Fruit fly (Drosophila melanogaster) whole organism, prepupa: ENCODE results near the gene CG2540.

Experiments
- Blimp-1 ChIP-seq: fragments of 200-800 bp; sonication (Bioruptor generic); optimal IDR thresholded peaks from 3 replicates; lab custom pipeline; 2017; ENCODE audit warnings: missing biosample characterization, missing genetic modification characterization, mild to moderate bottlenecking, moderate library complexity, missing genetic modification reagents
- CG10631 ChIP-seq: fragments of 200-800 bp; sonication (Bioruptor generic); optimal IDR thresholded peaks from 2 replicates; lab custom pipeline; 2016; ENCODE audit warnings: missing biosample characterization, missing genetic modification characterization
- CG10669 ChIP-seq: fragments of 200-800 bp; sonication (Bioruptor generic); optimal IDR thresholded peaks from 3 replicates; lab custom pipeline; 2018; ENCODE audit warnings: missing biosample characterization, mild to moderate bottlenecking, missing genetic modification characterization, moderate library complexity
- CG11294 ChIP-seq: fragments of 200-800 bp; sonication (Bioruptor generic); IDR thresholded peaks from 2 replicates; pipeline ENCODE4 v1.3.6; 2022; ENCODE audit warnings: missing biosample characterization, missing genetic modification characterization
- CG11762 ChIP-seq: fragments of 200-800 bp; sonication (Bioruptor generic); optimal IDR thresholded peaks from 3 replicates; lab custom pipeline; 2016; ENCODE audit warnings: missing biosample characterization, missing genetic modification characterization; ENCODE audit not compliant: insufficient read depth
- CG11902 ChIP-seq: fragments of 200-800 bp; sonication (Bioruptor generic); optimal IDR thresholded peaks from 3 replicates; lab custom pipeline; 2016; ENCODE audit warnings: missing biosample characterization, missing genetic modification characterization
- CG15336 ChIP-seq: fragments of 200-800 bp; sonication (Bioruptor generic); IDR thresholded peaks from 2 replicates; pipeline ENCODE4 v1.3.6; 2022; ENCODE audit warnings: missing biosample characterization, missing genetic modification characterization
- CG1621 ChIP-seq: fragments of 200-800 bp; sonication (Bioruptor generic); optimal IDR thresholded peaks from 3 replicates; lab custom pipeline; 2018; ENCODE audit warnings: missing biosample characterization, mild to moderate bottlenecking, missing genetic modification characterization
- CG16779 ChIP-seq: fragments of 200-800 bp; sonication (Bioruptor generic); optimal IDR thresholded peaks from 3 replicates; lab custom pipeline; 2017; ENCODE audit warnings: missing biosample characterization, mild to moderate bottlenecking, missing genetic modification characterization
- CG3032 ChIP-seq: fragments of 200-800 bp; optimal IDR thresholded peaks from 2 replicates; lab custom pipeline; 2019; ENCODE audit warnings: missing biosample characterization, mild to moderate bottlenecking, missing genetic modification characterization, moderate library complexity
- CG31627 ChIP-seq: fragments of 200-800 bp; sonication (Bioruptor generic); optimal IDR thresholded peaks from 3 replicates; lab custom pipeline; 2016; ENCODE audit warnings: missing biosample characterization, missing genetic modification characterization
- CG34406 ChIP-seq: fragments of 200-800 bp; sonication (Bioruptor generic); optimal IDR thresholded peaks from 3 replicates; lab custom pipeline; 2016; ENCODE audit warnings: missing biosample characterization, missing genetic modification characterization
- CG3919 ChIP-seq: fragments of 200-800 bp; sonication (Bioruptor generic); optimal IDR thresholded peaks from 3 replicates; lab custom pipeline; 2016; ENCODE audit warnings: missing biosample characterization, missing genetic modification characterization
- CG4318 ChIP-seq: fragments of 200-800 bp; sonication (Bioruptor generic); optimal IDR thresholded peaks from 3 replicates; lab custom pipeline; 2017; ENCODE audit warnings: missing biosample characterization, mild to moderate bottlenecking, missing genetic modification characterization
- CG6163 ChIP-seq: fragments of 200-800 bp; sonication (Bioruptor generic); IDR thresholded peaks from 3 replicates; pipeline ENCODE4 v1.3.6; 2022; ENCODE audit warnings: missing biosample characterization, missing genetic modification characterization
- CG6276 ChIP-seq: fragments of 200-800 bp; sonication (Bioruptor generic); optimal IDR thresholded peaks from 2 replicates; lab custom pipeline; 2017; ENCODE audit warnings: missing biosample characterization, mild to moderate bottlenecking, missing genetic modification characterization
- CG6792 ChIP-seq: fragments of 200-800 bp; sonication (Bioruptor generic); optimal IDR thresholded peaks from 3 replicates; lab custom pipeline; 2016; ENCODE audit warnings: missing biosample characterization, missing genetic modification characterization
- CG6808 ChIP-seq: fragments of 200-800 bp; sonication (Bioruptor generic); optimal IDR thresholded peaks from 3 replicates; lab custom pipeline; 2017; ENCODE audit warnings: missing biosample characterization, missing genetic modification characterization, mild to moderate bottlenecking, moderate library complexity, missing genetic modification reagents
- CG6854 ChIP-seq: fragments of 200-800 bp; sonication (Bioruptor generic); optimal IDR thresholded peaks from 2 replicates; lab custom pipeline; 2017; ENCODE audit warnings: missing biosample characterization, mild to moderate bottlenecking, missing genetic modification characterization
- CG7368 ChIP-seq: fragments of 200-800 bp; sonication (Bioruptor generic); optimal IDR thresholded peaks from 3 replicates; lab custom pipeline; 2016; ENCODE audit warnings: missing biosample characterization, missing genetic modification characterization
- CG8119 ChIP-seq: fragments of 200-800 bp; sonication (Bioruptor generic); IDR thresholded peaks from 3 replicates; pipeline ENCODE4 v1.3.6; 2022; ENCODE audit warnings: missing biosample characterization, missing genetic modification characterization
- CG8319 ChIP-seq: fragments of 200-800 bp; sonication (Bioruptor generic); optimal IDR thresholded peaks from 3 replicates; lab custom pipeline; 2016; ENCODE audit warnings: missing biosample characterization, missing genetic modification characterization
- CG8632 ChIP-seq: fragments of 200-800 bp; sonication (Bioruptor generic); optimal IDR thresholded peaks from 3 replicates; lab custom pipeline; 2016; ENCODE audit warnings: missing biosample characterization, missing genetic modification characterization
- Eip75B ChIP-seq: fragments of 200-800 bp; sonication (Bioruptor generic); optimal IDR thresholded peaks from 3 replicates; lab custom pipeline; 2016; ENCODE audit warnings: missing biosample characterization, missing genetic modification characterization
- Eip78C ChIP-seq: fragments of 200-800 bp; sonication (Bioruptor generic); peaks from one replicate; lab custom pipeline; 2016; ENCODE audit warnings: missing biosample characterization, missing genetic modification characterization
- Ets21C ChIP-seq: fragments of 200-800 bp; sonication (Bioruptor generic); optimal IDR thresholded peaks from 3 replicates; lab custom pipeline; 2016; ENCODE audit warnings: missing biosample characterization, missing genetic modification characterization
- Ets96B ChIP-seq: fragments of 200-800 bp; optimal IDR thresholded peaks from 2 replicates; lab custom pipeline; 2019; ENCODE audit warnings: missing biosample characterization, mild to moderate bottlenecking, missing genetic modification characterization, moderate library complexity
- Gug ChIP-seq: fragments of 200-800 bp; sonication (Bioruptor generic); IDR thresholded peaks from 2 replicates; pipeline ENCODE4 v1.3.6; 2022; ENCODE audit warnings: missing biosample characterization, missing genetic modification characterization
- Hr38 ChIP-seq: sonication (Bioruptor generic); optimal IDR thresholded peaks from 2 replicates; lab custom pipeline; 2016; ENCODE audit warnings: missing biosample characterization, missing genetic modification characterization
- Hr39 ChIP-seq: fragments of 200-800 bp; sonication (Bioruptor generic); optimal IDR thresholded peaks from 2 replicates; lab custom pipeline; 2016; ENCODE audit warnings: missing biosample characterization, missing genetic modification characterization
- Hr4 ChIP-seq: fragments of 200-800 bp; sonication (Bioruptor generic); optimal IDR thresholded peaks from 3 replicates; lab custom pipeline; 2016; ENCODE audit warnings: missing biosample characterization, missing genetic modification characterization
- Lpt ChIP-seq: fragments of 200-800 bp; sonication (Bioruptor generic); optimal IDR thresholded peaks from 3 replicates; lab custom pipeline; 2016; ENCODE audit warnings: missing biosample characterization, missing genetic modification characterization
- Met ChIP-seq: fragments of 200-800 bp; sonication (Bioruptor generic); optimal IDR thresholded peaks from 3 replicates; lab custom pipeline; 2016; ENCODE audit warnings: missing biosample characterization, missing genetic modification characterization
- OdsH ChIP-seq: fragments of 200-800 bp; sonication (Bioruptor generic); optimal IDR thresholded peaks from 3 replicates; lab custom pipeline; 2016; ENCODE audit warnings: missing biosample characterization, missing genetic modification characterization
- Smox ChIP-seq: fragments of 200-800 bp; sonication (Bioruptor generic); optimal IDR thresholded peaks from 3 replicates; lab custom pipeline; 2016; ENCODE audit warnings: missing biosample characterization, missing genetic modification characterization
- Sox102F ChIP-seq: fragments of 200-800 bp; sonication (Bioruptor generic); optimal IDR thresholded peaks from 2 replicates; lab custom pipeline; 2016; ENCODE audit warnings: missing biosample characterization, mild to moderate bottlenecking, missing genetic modification characterization
- Sox15 ChIP-seq: fragments of 200-800 bp; sonication (Bioruptor generic); optimal IDR thresholded peaks from 3 replicates; lab custom pipeline; 2016; ENCODE audit warnings: missing biosample characterization, missing genetic modification characterization
- achi ChIP-seq: fragments of 200-800 bp; sonication (Bioruptor generic); optimal IDR thresholded peaks from 3 replicates; lab custom pipeline; 2016; ENCODE audit warnings: missing biosample characterization, missing genetic modification characterization
- acj6 ChIP-seq: fragments of 200-800 bp; sonication (Bioruptor generic); optimal IDR thresholded peaks from 3 replicates; lab custom pipeline; 2016; ENCODE audit warnings: missing biosample characterization, missing genetic modification characterization
- cyc ChIP-seq: fragments of 200-800 bp; sonication (Bioruptor generic); optimal IDR thresholded peaks from 3 replicates; lab custom pipeline; 2016; ENCODE audit warnings: missing biosample characterization, missing genetic modification characterization
- dac ChIP-seq: fragments of 200-800 bp; sonication (Bioruptor generic); optimal IDR thresholded peaks from 2 replicates; lab custom pipeline; 2017; ENCODE audit warnings: missing biosample characterization, mild to moderate bottlenecking, missing genetic modification characterization
- dsx ChIP-seq: fragments of 200-800 bp; optimal IDR thresholded peaks from 3 replicates; lab custom pipeline; 2019; ENCODE audit warnings: missing biosample characterization, mild to moderate bottlenecking, missing genetic modification characterization, moderate library complexity; ENCODE audit not compliant: poor library complexity, severe bottlenecking
- esn ChIP-seq: fragments of 200-800 bp; sonication (Bioruptor generic); optimal IDR thresholded peaks from 2 replicates; lab custom pipeline; 2016; ENCODE audit warnings: missing biosample characterization, mild to moderate bottlenecking, missing genetic modification characterization, moderate library complexity
- fd59A ChIP-seq: fragments of 200-800 bp; sonication (Bioruptor generic); optimal IDR thresholded peaks from 2 replicates; lab custom pipeline; 2017; ENCODE audit warnings: missing biosample characterization, mild to moderate bottlenecking, missing genetic modification characterization, missing genetic modification reagents
- fd85E ChIP-seq: fragments of 200-800 bp; sonication (Bioruptor generic); optimal IDR thresholded peaks from 3 replicates; lab custom pipeline; 2016; ENCODE audit warnings: missing biosample characterization, missing genetic modification characterization
- fkh ChIP-seq: fragments of 200-800 bp; sonication (Bioruptor generic); optimal IDR thresholded peaks from 3 replicates; lab custom pipeline; 2017; ENCODE audit warnings: missing biosample characterization, mild to moderate bottlenecking, missing genetic modification characterization, moderate library complexity
- lz ChIP-seq: fragments of 200-800 bp; sonication (Bioruptor generic); optimal IDR thresholded peaks from 3 replicates; lab custom pipeline; 2016; ENCODE audit warnings: missing biosample characterization, missing genetic modification characterization
- pdm3 ChIP-seq: fragments of 200-800 bp; sonication (Bioruptor generic); optimal IDR thresholded peaks from 3 replicates; lab custom pipeline; 2016; ENCODE audit warnings: missing biosample characterization, missing genetic modification characterization
- spab ChIP-seq: fragments of 200-800 bp; sonication (Bioruptor generic); optimal IDR thresholded peaks from 2 replicates; lab custom pipeline; 2017; ENCODE audit warnings: missing biosample characterization, mild to moderate bottlenecking, missing genetic modification characterization, missing genetic modification reagents
- ss ChIP-seq, 2 experiments: fragments of 200-800 bp; sonication (Bioruptor generic); optimal IDR thresholded peaks; 2 replicates in 1 of 2; 3 replicates in 1 of 2; lab custom pipeline; 2017 to 2018; ENCODE audit warnings: mild to moderate bottlenecking in 2 of 2, missing biosample characterization in 2 of 2, missing genetic modification characterization in 2 of 2, moderate library complexity in 1 of 2
- svp ChIP-seq: fragments of 200-800 bp; sonication (Bioruptor generic); peaks from one replicate; lab custom pipeline; 2016; ENCODE audit warnings: missing biosample characterization, missing genetic modification characterization
- topi ChIP-seq: fragments of 200-800 bp; sonication (Bioruptor generic); optimal IDR thresholded peaks from 3 replicates; lab custom pipeline; 2016; ENCODE audit warnings: missing biosample characterization, missing genetic modification characterization
- vri ChIP-seq: fragments of 200-800 bp; sonication (Bioruptor generic); optimal IDR thresholded peaks from 3 replicates; lab custom pipeline; 2016; ENCODE audit warnings: missing biosample characterization, mild to moderate bottlenecking, missing genetic modification characterization

CG2540 gene

DNA sequence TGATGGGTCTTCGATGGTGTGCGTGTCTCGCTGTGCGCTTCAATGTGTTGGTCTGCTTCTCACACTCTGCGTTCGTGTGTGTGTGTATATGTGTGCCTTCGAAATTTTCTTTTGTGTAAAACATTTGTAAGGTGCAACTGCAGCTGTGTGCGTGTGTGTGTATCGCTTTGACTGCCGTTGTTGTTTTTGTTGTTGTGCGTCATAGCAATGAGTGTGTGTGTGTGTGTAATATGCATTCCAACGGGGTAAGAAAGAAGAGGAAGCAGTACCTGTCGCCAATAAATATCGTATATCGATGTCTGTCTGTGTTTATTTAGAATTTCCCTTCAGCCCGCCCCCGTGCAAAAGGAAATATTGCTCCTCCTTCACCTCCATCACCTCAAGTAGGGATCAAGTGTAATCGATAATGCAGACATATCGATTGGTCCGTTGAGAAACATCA is 24.6 kb downstream of the CG2540 start:
- TF ChIP-seq CG10631 (GFP tag; lab: Kevin White, UChicago) (no peak), topi (GFP tag; lab: Kevin White, UChicago) (no peak), CG6163 (peak; percentile 34; the same call in 1 of the 3 replicates), ss (GFP tag; optimal IDR thresholded peaks at IDR 0.05; lab: Kevin White, UChicago) (peak; percentile 56 to 62), spab (GFP tag; lab: Kevin White, UChicago) (no peak), CG16779 (tag; lab: Kevin White, UChicago) (no peak), Hr38 (GFP tag; lab: Kevin White, UChicago) (no peak), pdm3 (GFP tag; lab: Kevin White, UChicago) (no peak), CG3919 (no peak), vri (GFP tag; lab: Kevin White, UChicago) (peak; percentile 35), CG1621 (tag; lab: Kevin White, UChicago) (peak; percentile 78), Eip78C (GFP tag; lab: Kevin White, UChicago) (peak; percentile 61), CG11762 (GFP tag; lab: Kevin White, UChicago) (no peak), CG8319 (GFP tag; lab: Kevin White, UChicago) (no peak), CG10669 (no peak), CG4318 (GFP tag; lab: Kevin White, UChicago) (no peak), esn (GFP tag; lab: Kevin White, UChicago) (peak; percentile 30), Lpt (peak; percentile 23), Hr4 (no peak), svp (GFP tag; lab: Kevin White, UChicago) (peak; percentile 96), dsx (GFP tag; lab: Kevin White, UChicago) (peak; percentile 31), CG8632 (GFP tag; lab: Kevin White, UChicago) (no peak), Smox (GFP tag; lab: Kevin White, UChicago) (no peak), CG6792 (peak; percentile 24), Eip75B (GFP tag; lab: Kevin White, UChicago) (peak; percentile 26), CG6854 (peak; percentile 47), CG31627 (no peak), Met (GFP tag; lab: Kevin White, UChicago) (no peak), CG3032 (tag; lab: Kevin White, UChicago) (peak; percentile 13), acj6 (GFP tag; lab: Kevin White, UChicago) (no peak), achi (peak; percentile 15), Hr39 (GFP tag; lab: Kevin White, UChicago) (no peak), Sox102F (GFP tag; lab: Kevin White, UChicago) (peak; percentile 41), CG6276 (no peak), Ets96B (tag; lab: Kevin White, UChicago) (peak; percentile 1), Blimp-1 (GFP tag; lab: Kevin White, UChicago) (no peak), CG15336 (no peak), CG11294 (no peak), CG6808 (GFP tag; lab: Kevin White, UChicago) (peak; percentile 25), CG7368 (GFP tag; lab: Kevin White, UChicago) (no peak), CG11902 (GFP tag; lab: Kevin White, UChicago) (no peak), fd85E (GFP tag; lab: Kevin White, UChicago) (peak; percentile 53), CG8119 (GFP tag; lab: Robert Waterston, UW) (no peak), OdsH (GFP tag; lab: Kevin White, UChicago) (no peak), dac (GFP tag; lab: Kevin White, UChicago) (no peak), Ets21C (GFP tag; lab: Kevin White, UChicago) (no peak), CG34406 (GFP tag; lab: Kevin White, UChicago) (no peak), Sox15 (GFP tag; lab: Kevin White, UChicago) (no peak), Gug (GFP tag; lab: Robert Waterston, UW) (no peak), fkh (GFP tag; lab: Kevin White, UChicago) (peak; percentile 62), fd59A (GFP tag; lab: Kevin White, UChicago) (no peak), lz (no peak), cyc (GFP tag; lab: Kevin White, UChicago) (no peak)
